Fruit fly (Drosophila melanogaster) whole organism, embryonic: Measurements from ENCODE around the gene Tomosyn.
A peak's percentile ranks its signal among the peaks of the same experiment; 100 is the strongest.

Experiments used
- Adf1 ChIP-seq: fragments of 200-800 bp; sonication (Bioruptor generic); IDR thresholded peaks from 2 replicates; pipeline ENCODE4 v1.3.6; 2022; ENCODE audit warnings: missing biosample characterization, missing genetic modification characterization
- Atf6 ChIP-seq: fragments of 200-800 bp; sonication (Bioruptor generic); IDR thresholded peaks from 2 replicates; pipeline ENCODE4 v1.3.6; 2022; ENCODE audit warnings: missing biosample characterization, missing genetic modification characterization
- CG10543 ChIP-seq: fragments of 200-800 bp; sonication (Bioruptor generic); optimal IDR thresholded peaks from 3 replicates; lab custom pipeline; 2017; ENCODE audit warnings: missing biosample characterization, mild to moderate bottlenecking, missing genetic modification characterization, moderate library complexity
- CG10654 ChIP-seq: fragments of 200-800 bp; sonication (Bioruptor generic); optimal IDR thresholded peaks from 2 replicates; lab custom pipeline; 2016; ENCODE audit warnings: missing biosample characterization, missing genetic modification characterization
- CG12744 ChIP-seq: fragments of 200-800 bp; sonication (Bioruptor generic); optimal IDR thresholded peaks from 2 replicates; lab custom pipeline; 2016; ENCODE audit warnings: missing biosample characterization, missing genetic modification characterization
- CG13296 ChIP-seq: fragments of 200-800 bp; sonication (Bioruptor generic); optimal IDR thresholded peaks from 3 replicates; lab custom pipeline; 2018; ENCODE audit warnings: missing biosample characterization, mild to moderate bottlenecking, missing genetic modification characterization
- CG14710 ChIP-seq: fragments of 200-800 bp; sonication (Bioruptor generic); optimal IDR thresholded peaks from 3 replicates; lab custom pipeline; 2019; ENCODE audit warnings: missing biosample characterization, mild to moderate bottlenecking, missing genetic modification characterization, moderate library complexity
- CG14860 ChIP-seq: fragments of 200-800 bp; sonication (Bioruptor generic); IDR thresholded peaks from 3 replicates; pipeline ENCODE4 v1.3.6; 2022; ENCODE audit warnings: missing biosample characterization, missing genetic modification characterization; ENCODE audit not compliant: partially characterized antibody
- CG15479 ChIP-seq: fragments of 200-800 bp; sonication (Bioruptor generic); optimal IDR thresholded peaks from 3 replicates; lab custom pipeline; 2019; ENCODE audit warnings: missing biosample characterization, mild to moderate bottlenecking, missing genetic modification characterization, moderate library complexity
- CG16863 ChIP-seq: fragments of 200-800 bp; sonication (Bioruptor generic); optimal IDR thresholded peaks from 3 replicates; lab custom pipeline; 2016; ENCODE audit warnings: missing biosample characterization, missing genetic modification characterization
- CG2116 ChIP-seq: fragments of 200-800 bp; sonication (Bioruptor generic); optimal IDR thresholded peaks from 3 replicates; lab custom pipeline; 2018; ENCODE audit warnings: missing biosample characterization, mild to moderate bottlenecking, missing genetic modification characterization
- CG2129 ChIP-seq: fragments of 200-800 bp; sonication (Bioruptor generic); IDR thresholded peaks from 2 replicates; pipeline ENCODE4 v1.3.6; 2022; ENCODE audit warnings: missing biosample characterization, missing genetic modification characterization; ENCODE audit not compliant: partially characterized antibody
- CG2889 ChIP-seq: fragments of 200-800 bp; sonication (Bioruptor generic); IDR thresholded peaks from 3 replicates; pipeline ENCODE4 v1.3.6; 2022; ENCODE audit warnings: missing biosample characterization, missing genetic modification characterization
- CG3163 ChIP-seq: fragments of 200-800 bp; sonication (Bioruptor generic); optimal IDR thresholded peaks from 3 replicates; lab custom pipeline; 2016; ENCODE audit warnings: missing biosample characterization, missing genetic modification characterization
- CG34224 ChIP-seq: fragments of 200-800 bp; sonication (Bioruptor generic); IDR thresholded peaks from 3 replicates; pipeline ENCODE4 v1.3.6; 2022; ENCODE audit warnings: missing biosample characterization, missing genetic modification characterization; ENCODE audit not compliant: partially characterized antibody
- CG34376 ChIP-seq: fragments of 200-800 bp; sonication (Bioruptor generic); optimal IDR thresholded peaks from 2 replicates; lab custom pipeline; 2018; ENCODE audit warnings: missing biosample characterization, mild to moderate bottlenecking, missing genetic modification characterization
- CG34422 ChIP-seq: fragments of 200-800 bp; sonication (Bioruptor generic); IDR thresholded peaks from 3 replicates; pipeline ENCODE4 v1.3.6; 2022; ENCODE audit warnings: missing biosample characterization, missing genetic modification characterization
- CG4360 ChIP-seq: fragments of 200-800 bp; sonication (Bioruptor generic); IDR thresholded peaks from 2 replicates; pipeline ENCODE4 v1.3.6; 2022; ENCODE audit warnings: missing biosample characterization, missing genetic modification characterization
- CG6175 ChIP-seq: fragments of 200-800 bp; sonication (Bioruptor generic); IDR thresholded peaks from 3 replicates; pipeline ENCODE4 v1.3.6; 2022; ENCODE audit warnings: missing biosample characterization, missing genetic modification characterization
- CG8944 ChIP-seq: fragments of 200-800 bp; sonication (Bioruptor generic); optimal IDR thresholded peaks from 3 replicates; lab custom pipeline; 2016; ENCODE audit warnings: missing biosample characterization, missing genetic modification characterization
- CG9215 ChIP-seq: fragments of 200-800 bp; sonication (Bioruptor generic); IDR thresholded peaks from 2 replicates; pipeline ENCODE4 v1.3.6; 2022; ENCODE audit warnings: missing biosample characterization, missing genetic modification characterization
- CG9609 ChIP-seq: fragments of 200-800 bp; sonication (Bioruptor generic); optimal IDR thresholded peaks from 3 replicates; lab custom pipeline; 2016; ENCODE audit warnings: missing biosample characterization, missing genetic modification characterization
- CrebB ChIP-seq: fragments of 200-800 bp; sonication (Bioruptor generic); optimal IDR thresholded peaks from 3 replicates; lab custom pipeline; 2018; ENCODE audit warnings: missing biosample characterization, mild to moderate bottlenecking, missing genetic modification characterization
- Deaf1 ChIP-seq: fragments of 200-800 bp; optimal IDR thresholded peaks from 3 replicates; lab custom pipeline; 2019; ENCODE audit warnings: missing biosample characterization, mild to moderate bottlenecking, missing genetic modification characterization, moderate library complexity
- E2f2 ChIP-seq: fragments of 200-800 bp; sonication (Bioruptor generic); IDR thresholded peaks from 2 replicates; pipeline ENCODE4 v1.3.6; 2022; ENCODE audit warnings: missing biosample characterization, missing genetic modification characterization
- Fer1 ChIP-seq: fragments of 200-800 bp; sonication (Bioruptor generic); optimal IDR thresholded peaks from 2 replicates; lab custom pipeline; 2017; ENCODE audit warnings: missing biosample characterization, mild to moderate bottlenecking, missing genetic modification characterization
- Med ChIP-seq: fragments of 200-800 bp; sonication (Bioruptor generic); peaks from one replicate; lab custom pipeline; 2016; ENCODE audit warnings: missing biosample characterization, missing genetic modification characterization, mild to moderate bottlenecking, inconsistent platforms, moderate library complexity
- NfI ChIP-seq: fragments of 200-800 bp; sonication (Bioruptor generic); optimal IDR thresholded peaks from 3 replicates; lab custom pipeline; 2018; ENCODE audit warnings: missing biosample characterization, mild to moderate bottlenecking, missing genetic modification characterization, moderate library complexity
- Pdp1 ChIP-seq, 2 experiments: fragments of 200-800 bp; sonication (Bioruptor generic); optimal IDR thresholded peaks; 3 replicates each; lab custom pipeline; 2016; ENCODE audit warnings: missing biosample characterization in 2 of 2, missing genetic modification characterization in 2 of 2, mild to moderate bottlenecking in 1 of 2, moderate library complexity in 1 of 2
- Trl ChIP-seq, 3 experiments: fragments of >200 bp in 2 of 3; fragments of 200-800 bp in 1 of 3; sonication (Bioruptor generic) in 1 of 3; optimal IDR thresholded peaks; 2 replicates in 1 of 3; 3 replicates in 2 of 3; lab custom pipeline; 2016 to 2017; ENCODE audit warnings: missing biosample characterization in 1 of 3, missing genetic modification characterization in 1 of 3
- br ChIP-seq: fragments of >200 bp; optimal IDR thresholded peaks from 2 replicates; lab custom pipeline; 2017
- btn ChIP-seq: fragments of 200-800 bp; sonication (Bioruptor generic); optimal IDR thresholded peaks from 2 replicates; lab custom pipeline; 2016; ENCODE audit warnings: missing biosample characterization, missing genetic modification characterization
- cad ChIP-seq: fragments of >200 bp; optimal IDR thresholded peaks from 2 replicates; lab custom pipeline; 2017; ENCODE audit warnings: missing biosample characterization, missing genetic modification characterization
- cg ChIP-seq: fragments of 200-800 bp; sonication (Bioruptor generic); optimal IDR thresholded peaks from 3 replicates; lab custom pipeline; 2019; ENCODE audit warnings: missing biosample characterization, mild to moderate bottlenecking, missing genetic modification characterization, moderate library complexity
- chinmo ChIP-seq: fragments of 200-800 bp; sonication (Bioruptor generic); IDR thresholded peaks from 4 replicates; pipeline ENCODE4 v1.3.6; 2022; ENCODE audit warnings: missing biosample characterization, missing genetic modification characterization; ENCODE audit not compliant: partially characterized antibody
- crol ChIP-seq: fragments of 200-800 bp; sonication (Bioruptor generic); IDR thresholded peaks from 2 replicates; pipeline ENCODE4 v1.3.6; 2022; ENCODE audit warnings: missing biosample characterization, missing genetic modification characterization
- disco-r ChIP-seq: fragments of 200-800 bp; sonication (Bioruptor generic); optimal IDR thresholded peaks from 2 replicates; lab custom pipeline; 2016; ENCODE audit warnings: missing biosample characterization, missing genetic modification characterization
- gsb-n ChIP-seq: fragments of 200-800 bp; sonication (Bioruptor generic); optimal IDR thresholded peaks from 3 replicates; lab custom pipeline; 2018; ENCODE audit warnings: missing biosample characterization, mild to moderate bottlenecking, missing genetic modification characterization
- jing ChIP-seq: fragments of 200-800 bp; sonication (Bioruptor generic); optimal IDR thresholded peaks from 2 replicates; lab custom pipeline; 2018; ENCODE audit warnings: missing biosample characterization, mild to moderate bottlenecking, missing genetic modification characterization
- kni ChIP-seq: fragments of 200-800 bp; sonication (Bioruptor generic); optimal IDR thresholded peaks from 3 replicates; lab custom pipeline; 2017; ENCODE audit warnings: mild to moderate bottlenecking, missing biosample characterization, missing genetic modification reagents, missing genetic modification characterization
- luna ChIP-seq: fragments of 200-800 bp; sonication (Bioruptor generic); optimal IDR thresholded peaks from 2 replicates; lab custom pipeline; 2016; ENCODE audit warnings: missing biosample characterization, missing genetic modification characterization
- nau ChIP-seq: fragments of 200-800 bp; sonication (Bioruptor generic); optimal IDR thresholded peaks from 3 replicates; lab custom pipeline; 2017; ENCODE audit warnings: missing biosample characterization, mild to moderate bottlenecking, missing genetic modification characterization, missing genetic modification reagents
- schlank ChIP-seq: fragments of 200-800 bp; sonication (Bioruptor generic); optimal IDR thresholded peaks from 2 replicates; lab custom pipeline; 2018; ENCODE audit warnings: missing biosample characterization, mild to moderate bottlenecking, missing genetic modification characterization
- sd ChIP-seq: fragments of 200-800 bp; sonication (Bioruptor generic); optimal IDR thresholded peaks from 3 replicates; lab custom pipeline; 2018; ENCODE audit warnings: missing biosample characterization, mild to moderate bottlenecking, missing genetic modification characterization, moderate library complexity
- sens ChIP-seq: fragments of 200-800 bp; sonication (Bioruptor generic); peaks from one replicate; lab custom pipeline; 2016; ENCODE audit warnings: missing biosample characterization, missing genetic modification characterization
- sug ChIP-seq: fragments of 200-800 bp; optimal IDR thresholded peaks from 2 replicates; lab custom pipeline; 2019; ENCODE audit warnings: missing biosample characterization, mild to moderate bottlenecking, missing genetic modification characterization, moderate library complexity
- trem ChIP-seq: fragments of 200-800 bp; optimal IDR thresholded peaks from 3 replicates; lab custom pipeline; 2019; ENCODE audit warnings: missing biosample characterization, mild to moderate bottlenecking, missing genetic modification characterization, moderate library complexity
- vfl ChIP-seq: fragments of 200-800 bp; sonication (Bioruptor generic); optimal IDR thresholded peaks from 2 replicates; lab custom pipeline; 2016; ENCODE audit warnings: missing biosample characterization, missing genetic modification characterization
- vvl ChIP-seq: fragments of 200-800 bp; sonication (Bioruptor generic); IDR thresholded peaks from 2 replicates; pipeline ENCODE4 v1.3.6; 2022; ENCODE audit warnings: missing biosample characterization, missing genetic modification characterization
- wek ChIP-seq: fragments of 200-800 bp; sonication (Bioruptor generic); optimal IDR thresholded peaks from 3 replicates; lab custom pipeline; 2018; ENCODE audit warnings: missing biosample characterization, mild to moderate bottlenecking, missing genetic modification characterization, moderate library complexity
- yki ChIP-seq: fragments of >200 bp; optimal IDR thresholded peaks from 3 replicates; lab custom pipeline; 2018

Gene Tomosyn

dm6 chrX:12661435-12661949 lies 30.1 kb downstream of the Tomosyn start:
- TF ChIP-seq sd (peak; percentile 5), E2f2 (GFP tag; lab: Robert Waterston, UW) (no peak), jing (GFP tag; lab: Kevin White, UChicago) (no peak), CG2889 (GFP tag; lab: Robert Waterston, UW) (no peak), CG2116 (GFP tag; lab: Kevin White, UChicago) (no peak), cg (GFP tag; lab: Kevin White, UChicago) (peak; percentile 84), Adf1 (GFP tag; lab: Robert Waterston, UW) (peak; percentile 85), CG2129 (GFP tag; lab: Robert Waterston, UW) (no peak), CrebB (tag; lab: Kevin White, UChicago) (peak; percentile 30), vvl (GFP tag; lab: Robert Waterston, UW) (peak; percentile 35; the same call in 1 of the 2 replicates), CG12744 (GFP tag; lab: Kevin White, UChicago) (no peak), br (lab: Kevin White, UChicago) (no peak), sug (tag; lab: Kevin White, UChicago) (peak; percentile 8), CG8944 (no peak), wek (peak; percentile 26), Trl (optimal IDR thresholded peaks at IDR 0.05; lab: Kevin White, UChicago) (peak; percentile 68 to 71), Trl (GFP tag; optimal IDR thresholded peaks at IDR 0.05; lab: Kevin White, UChicago) (no peak), trem (tag; lab: Kevin White, UChicago) (peak; percentile 11), CG16863 (GFP tag; lab: Kevin White, UChicago) (no peak), CG6175 (GFP tag; lab: Robert Waterston, UW) (no peak), CG34376 (GFP tag; lab: Kevin White, UChicago) (peak; percentile 67), Fer1 (GFP tag; lab: Kevin White, UChicago) (peak; percentile 6), luna (no peak), CG34422 (GFP tag; lab: Robert Waterston, UW) (no peak), nau (GFP tag; lab: Kevin White, UChicago) (no peak), Pdp1 (GFP tag; optimal IDR thresholded peaks at IDR 0.05; lab: Kevin White, UChicago) (peak in 1 of 2 experiments; percentile 5), Atf6 (GFP tag; lab: Robert Waterston, UW) (peak; percentile 12; the same call in 1 of the 2 replicates), sens (GFP tag; lab: Kevin White, UChicago) (peak; percentile 63), Deaf1 (tag; lab: Kevin White, UChicago) (peak; percentile 8), CG10543 (GFP tag; lab: Kevin White, UChicago) (peak; percentile 32), CG13296 (GFP tag; lab: Kevin White, UChicago) (peak; percentile 1), CG34224 (no peak), crol (GFP tag; lab: Robert Waterston, UW) (peak; percentile 55), CG9215 (GFP tag; lab: Robert Waterston, UW) (no peak), CG3163 (peak; percentile 83), yki (lab: Kevin White, UChicago) (peak; percentile 2), cad (GFP tag; lab: Kevin White, UChicago) (no peak), CG10654 (GFP tag; lab: Kevin White, UChicago) (no peak), CG14710 (tag; lab: Kevin White, UChicago) (no peak), CG15479 (GFP tag; lab: Kevin White, UChicago) (peak; percentile 56), kni (GFP tag; lab: Kevin White, UChicago) (peak; percentile 53), schlank (tag; lab: Kevin White, UChicago) (no peak), CG4360 (GFP tag; lab: Robert Waterston, UW) (peak; percentile 80), gsb-n (no peak), Med (GFP tag; lab: Kevin White, UChicago) (peak; percentile 33), chinmo (GFP tag; lab: Robert Waterston, UW) (peak; percentile 92; the same call in 3 of the 4 replicates), NfI (GFP tag; lab: Kevin White, UChicago) (no peak), CG14860 (no peak), btn (GFP tag; lab: Kevin White, UChicago) (no peak), CG9609 (no peak), disco-r (GFP tag; lab: Kevin White, UChicago) (no peak), vfl (GFP tag; lab: Kevin White, UChicago) (no peak)
